Fruit fly (Drosophila melanogaster) ovary, adult (tissue): ENCODE data around the gene alpha-Est7.
A peak's percentile ranks its signal among the peaks of the same experiment; 100 is the strongest.

ENCODE experiments used
- CG17801 ChIP-seq: fragments of 200-800 bp; optimal IDR thresholded peaks from 2 replicates; lab custom pipeline; 2019; ENCODE audit warnings: missing biosample characterization, mild to moderate bottlenecking, missing genetic modification characterization, moderate library complexity; ENCODE audit not compliant: partially characterized antibody

Gene alpha-Est7

DNA sequence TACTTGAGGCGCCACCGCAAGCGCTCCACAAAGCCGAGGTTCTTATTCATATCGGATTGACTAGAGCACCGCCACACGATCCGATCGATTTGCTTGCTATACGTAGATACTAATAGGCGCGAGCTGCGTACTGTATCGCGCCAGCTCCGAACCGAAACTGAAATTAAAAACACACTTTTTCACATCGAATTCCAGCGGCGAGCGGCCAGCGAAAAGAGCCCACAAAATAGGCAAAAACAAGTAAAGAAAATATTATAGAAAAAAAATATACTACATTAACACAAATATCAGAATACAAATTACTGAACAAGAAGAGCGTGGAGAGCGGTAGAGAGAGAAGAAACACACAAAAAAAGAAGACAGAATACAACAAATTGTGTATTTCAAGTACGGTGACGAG lies at the start of gene alpha-Est7:
TSS of gene alpha-Est7 (minus strand) at position 160 of the 400 bp plus-strand sequence.
- TF ChIP-seq CG17801 = no peak

DNA sequence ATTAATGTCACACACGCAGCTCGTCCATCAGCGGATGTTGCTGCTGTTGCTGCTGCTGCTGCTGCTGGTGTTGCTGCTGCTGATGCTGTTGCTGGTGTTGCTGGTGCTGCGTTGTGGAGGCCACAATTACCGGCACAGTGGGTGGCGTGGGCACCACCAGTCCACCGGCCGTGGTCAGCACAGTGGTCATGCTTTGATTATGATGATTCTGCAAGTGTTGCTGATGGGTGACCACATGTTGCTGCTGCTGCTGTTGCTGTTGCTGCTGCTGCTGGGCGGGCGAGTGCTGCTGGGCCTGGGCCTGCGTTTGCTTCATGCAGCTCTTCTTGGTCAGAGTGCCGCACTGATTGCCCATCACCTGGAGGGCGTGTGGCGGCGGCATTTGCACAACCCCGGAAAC lies 48.7 kb upstream of the alpha-Est7 start:
- no peak for TF ChIP-seq CG17801

DNA sequence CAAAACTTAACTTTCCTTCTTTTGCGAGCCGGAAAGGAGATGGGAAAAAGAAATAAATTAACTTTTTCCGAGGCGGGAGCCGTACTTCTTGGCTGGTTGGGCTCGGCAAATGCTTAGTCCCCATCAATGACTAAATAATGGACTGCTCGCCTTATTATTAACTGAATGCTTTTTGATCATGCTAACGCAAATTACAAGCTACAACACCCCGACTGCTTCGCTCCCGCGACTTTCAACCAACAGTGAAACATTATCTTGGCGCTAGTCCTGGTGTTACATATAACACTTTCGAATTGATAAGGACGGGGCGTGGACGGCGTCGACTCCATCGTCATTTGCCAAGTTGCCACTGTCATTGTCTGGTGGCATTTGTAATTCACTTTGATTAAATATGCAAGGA lies 28.2 kb upstream of the alpha-Est7 start, which contains the start of gene CG45545:
TSS of gene CG45545 (plus strand) at position 301 of the 400 bp plus-strand sequence.
- TF ChIP-seq CG17801 = no peak

DNA sequence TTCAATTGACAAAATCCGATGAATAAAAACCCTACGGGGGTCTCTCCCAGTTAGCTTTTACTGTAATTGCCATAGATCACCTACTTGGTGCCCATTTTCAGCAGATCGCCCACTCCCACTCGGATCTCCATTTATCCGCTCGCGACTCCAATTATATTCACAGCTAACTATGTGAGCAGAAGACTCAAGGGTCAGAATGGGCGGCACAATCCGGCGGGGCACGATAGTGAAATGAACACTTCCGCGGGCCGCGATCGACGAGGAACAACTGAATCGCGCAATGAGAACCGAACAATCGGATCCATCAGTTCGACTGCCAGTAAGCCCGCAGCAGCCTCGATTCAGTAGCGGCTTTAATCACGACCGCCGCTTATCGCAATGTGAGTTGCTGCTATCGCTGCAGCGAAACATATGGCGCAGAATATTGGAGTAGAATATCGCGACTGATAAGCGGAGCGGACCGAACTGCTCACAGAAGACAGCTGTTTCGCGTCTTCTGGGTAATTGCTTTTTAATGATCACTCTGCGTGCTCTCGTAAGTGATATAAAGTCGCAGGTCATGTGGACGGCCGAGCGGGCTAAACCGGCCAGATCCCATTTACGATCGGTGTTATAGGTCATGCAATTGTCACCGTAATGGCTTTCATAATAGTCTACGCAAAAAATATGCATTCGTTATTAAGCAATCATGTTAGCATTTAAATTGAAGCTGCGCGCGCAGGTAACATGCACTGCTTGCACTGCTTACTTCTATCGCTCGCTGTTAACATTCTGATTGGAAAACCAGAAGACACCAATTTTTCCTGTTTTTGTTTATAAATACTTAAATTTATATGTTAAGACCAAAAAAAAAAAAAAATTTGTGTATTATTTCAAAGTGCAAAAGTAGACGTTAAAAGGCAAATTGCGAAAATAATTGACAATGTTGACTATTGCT lies 25.5 kb upstream of the alpha-Est7 start, which contains the start of gene alpha-Est1:
TSS of gene alpha-Est1 (minus strand) at position 317 of the 937 bp plus-strand sequence.
- TF ChIP-seq CG17801 = no peak

DNA sequence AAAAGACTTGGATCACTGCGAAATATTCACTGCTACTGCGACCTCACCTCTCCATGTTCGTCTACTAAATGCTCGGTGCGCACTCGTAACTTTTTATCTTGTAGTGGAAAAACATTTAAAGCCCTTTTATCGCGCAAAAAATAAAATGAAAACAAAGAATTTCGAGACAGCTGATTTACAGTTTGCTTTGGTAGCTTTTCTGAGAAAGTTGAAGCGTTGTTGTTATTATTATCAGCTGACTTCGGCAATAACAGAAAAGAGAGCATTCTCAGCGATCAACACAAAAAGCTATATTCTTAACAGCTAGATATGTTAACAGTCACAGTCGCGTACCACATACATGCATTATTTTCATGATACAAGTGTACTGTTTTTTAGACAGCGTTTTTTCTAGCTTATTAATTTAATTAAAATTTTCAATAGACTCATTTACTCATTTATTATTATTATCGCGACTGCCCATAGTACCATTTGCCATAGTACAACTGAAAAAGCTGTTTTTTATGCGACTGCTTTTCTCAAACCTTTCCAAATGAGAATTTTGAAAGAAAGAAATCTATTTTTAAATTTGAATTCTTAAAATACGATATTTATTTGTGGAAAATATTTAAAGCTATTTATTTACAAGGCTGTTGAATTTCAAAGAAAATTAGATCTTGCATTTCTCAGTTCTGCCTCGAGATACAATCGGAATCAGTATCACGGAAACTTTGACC lies 17.8 kb upstream of the alpha-Est7 start, which contains the start of the genes alpha-Est3 and alpha-Est2:
TSS of gene alpha-Est3 (minus strand) at position 487 of the 716 bp plus-strand sequence.
TSS of gene alpha-Est2 (plus strand) at position 666 of the 716 bp plus-strand sequence.
- TF ChIP-seq CG17801 = peak; percentile 35

DNA sequence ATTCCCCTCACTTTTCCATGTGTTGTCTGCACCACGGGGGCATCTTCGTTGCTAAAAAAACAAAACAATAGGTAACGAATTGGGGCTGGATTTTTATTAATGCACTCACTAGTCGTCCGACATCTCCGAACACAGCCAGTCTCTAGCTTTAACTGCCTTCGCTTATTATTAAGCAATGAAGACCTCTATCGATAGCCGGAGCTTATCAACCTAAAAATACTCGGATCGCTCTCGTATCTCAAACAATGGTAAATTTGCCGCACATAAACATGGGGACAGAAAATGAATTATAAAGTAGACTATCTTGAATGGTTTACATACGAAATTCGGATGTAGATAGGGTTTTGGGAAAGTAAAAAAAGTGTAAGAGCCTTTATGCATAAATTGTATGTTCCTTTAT lies 14.9 kb upstream of the alpha-Est7 start, which contains the start of gene alpha-Est4:
TSS of gene alpha-Est4 (minus strand) at position 181 of the 400 bp plus-strand sequence.
- no peak for TF ChIP-seq CG17801

DNA sequence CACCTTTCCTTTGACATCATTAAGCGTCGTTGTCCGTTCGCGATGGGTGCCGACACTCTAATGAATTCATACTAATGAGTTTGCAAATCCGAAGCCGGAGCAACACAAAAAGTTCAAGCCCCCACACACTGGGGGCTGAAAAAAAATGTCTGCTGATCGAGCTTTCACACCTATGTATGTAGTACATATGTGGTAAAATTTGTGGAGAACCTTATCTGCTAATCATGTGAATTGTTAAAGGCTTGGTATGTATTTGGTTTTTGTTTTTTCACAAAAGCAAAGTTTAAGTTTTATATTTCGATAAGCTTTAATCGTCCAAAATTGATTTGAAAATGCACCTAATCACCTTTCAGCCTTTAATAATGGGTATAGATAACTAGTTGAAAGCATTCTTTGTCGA lies 12.7 kb upstream of the alpha-Est7 start, which contains the start of gene alpha-Est5:
TSS of gene alpha-Est5 (minus strand) at position 110 of the 400 bp plus-strand sequence.
- no peak for TF ChIP-seq CG17801

DNA sequence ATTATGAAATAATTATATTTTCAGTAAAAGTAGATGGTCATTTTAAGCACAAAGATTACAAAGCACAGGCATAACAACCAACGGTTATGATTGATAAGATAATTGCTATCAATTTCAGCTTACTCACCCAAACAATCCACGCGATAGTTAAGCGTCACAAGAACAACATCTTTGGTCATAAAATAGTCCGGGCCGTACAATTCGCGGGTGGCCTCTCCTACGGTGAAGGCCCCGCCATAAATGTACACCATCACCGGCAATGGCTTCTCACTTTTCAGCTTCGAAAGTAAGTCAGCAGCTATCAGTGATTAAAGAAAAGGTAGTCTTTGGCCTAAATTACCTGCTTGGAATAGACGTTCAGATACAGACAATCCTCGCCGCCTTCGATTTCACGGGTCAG lies 12.1 kb upstream of the alpha-Est7 start:
- no peak for TF ChIP-seq CG17801

DNA sequence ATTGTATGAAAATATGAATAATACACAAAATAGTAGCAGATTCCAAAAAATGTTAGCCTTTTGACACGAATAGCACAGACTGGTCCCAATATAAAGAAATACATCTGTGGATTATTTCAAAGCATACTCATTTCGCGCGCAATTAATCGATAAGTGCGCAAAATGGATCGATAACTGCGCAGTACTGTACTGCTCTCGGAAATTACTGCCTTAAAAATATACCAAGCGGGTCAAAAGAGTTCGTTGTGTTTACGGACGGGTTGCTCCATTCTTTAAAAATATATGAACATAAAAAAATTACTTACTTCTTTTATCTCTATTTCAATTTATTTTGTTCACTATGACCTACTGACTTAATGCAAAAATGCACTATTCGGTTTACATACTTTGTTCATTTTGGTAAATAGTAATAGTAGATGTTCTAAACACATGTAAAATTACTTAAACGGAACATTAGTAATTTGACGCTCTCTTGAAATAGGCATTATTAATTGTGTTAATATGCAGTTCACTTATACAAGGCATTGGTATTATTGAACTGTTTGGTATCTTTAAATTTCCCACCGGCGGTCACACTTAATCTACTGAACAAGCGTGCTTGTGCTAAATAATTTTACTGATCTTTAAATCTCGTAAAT lies 6.8 kb upstream of the alpha-Est7 start, which contains the start of the genes Rtnl2 and alphaTub84D:
TSS of gene Rtnl2 (minus strand) at position 58 of the 638 bp plus-strand sequence.
TSS of gene alphaTub84D (plus strand) at position 570 of the 638 bp plus-strand sequence.
- TF ChIP-seq CG17801 = no peak

DNA sequence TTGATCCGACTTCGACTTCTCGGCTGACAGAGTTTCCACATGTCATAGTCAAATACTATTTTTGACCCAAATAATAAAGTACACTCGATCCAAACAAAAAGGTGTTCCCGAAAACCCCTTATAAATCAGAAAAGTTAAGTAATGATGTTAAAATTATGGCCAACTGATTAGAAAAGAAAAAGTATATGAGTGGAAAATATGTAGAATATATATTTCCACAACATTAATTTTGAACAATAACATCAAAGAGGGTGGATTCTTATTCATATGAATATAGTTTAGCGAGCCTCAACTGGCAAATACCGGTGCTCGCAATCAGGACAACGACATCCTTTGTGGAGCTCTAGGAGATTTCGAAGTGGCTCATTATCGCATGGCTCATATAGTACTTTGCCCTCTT lies 5.1 kb upstream of the alpha-Est7 start, which contains the start of gene alpha-Est6:
TSS of gene alpha-Est6 (minus strand) at position 101 of the 400 bp plus-strand sequence.
- no peak for TF ChIP-seq CG17801

DNA sequence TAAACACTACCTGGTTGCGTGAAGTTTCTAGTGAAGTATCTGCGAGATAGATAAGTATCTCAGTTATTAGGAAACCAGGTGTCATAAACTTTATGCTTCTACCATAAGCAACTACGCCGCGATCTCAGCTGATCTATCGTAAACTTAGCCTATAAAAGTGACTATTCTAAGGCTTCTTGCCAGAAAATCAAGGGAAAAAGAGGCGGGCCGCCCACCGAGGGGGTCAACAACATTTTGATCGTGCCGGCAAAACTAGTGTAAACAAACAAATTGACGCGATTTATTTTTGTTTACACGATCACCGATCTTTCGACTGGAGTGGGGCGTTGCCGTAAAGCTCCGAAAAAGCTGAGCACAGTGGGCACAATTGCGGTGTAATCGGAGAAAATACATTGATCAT lies 607 bp upstream of the alpha-Est7 start:
- no peak for TF ChIP-seq CG17801

DNA sequence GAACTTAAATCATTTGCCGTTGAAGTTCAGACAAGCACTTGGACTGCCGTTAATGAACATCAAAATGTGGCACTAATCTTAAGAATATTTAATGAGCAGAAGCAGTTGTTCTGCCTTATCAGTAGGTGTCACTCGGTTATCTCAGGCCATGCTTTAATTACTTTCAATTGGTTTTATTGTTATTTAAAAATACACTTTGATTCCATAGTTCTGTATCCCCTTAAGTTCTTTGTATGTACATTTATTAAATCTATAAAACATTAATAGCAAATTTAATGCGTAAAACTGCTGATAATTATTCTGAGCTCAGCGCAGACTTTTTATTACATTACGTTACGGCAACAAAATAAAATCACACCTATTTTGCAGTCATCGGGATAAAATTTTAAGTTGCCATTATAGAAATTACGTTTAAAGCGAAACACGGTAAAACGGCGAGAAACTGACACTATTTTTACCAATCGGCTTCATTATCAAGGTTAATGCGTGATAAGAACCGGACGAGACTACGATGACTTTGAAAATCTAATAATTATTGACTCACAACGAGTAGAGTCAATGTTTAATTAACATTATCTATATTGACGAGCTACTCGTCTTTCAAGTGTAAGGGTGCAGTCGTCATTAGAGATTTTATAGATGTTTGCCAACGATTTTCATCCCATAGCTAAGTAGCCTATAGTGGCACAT lies 1.1 kb downstream of the alpha-Est7 start:
- no peak for TF ChIP-seq CG17801

DNA sequence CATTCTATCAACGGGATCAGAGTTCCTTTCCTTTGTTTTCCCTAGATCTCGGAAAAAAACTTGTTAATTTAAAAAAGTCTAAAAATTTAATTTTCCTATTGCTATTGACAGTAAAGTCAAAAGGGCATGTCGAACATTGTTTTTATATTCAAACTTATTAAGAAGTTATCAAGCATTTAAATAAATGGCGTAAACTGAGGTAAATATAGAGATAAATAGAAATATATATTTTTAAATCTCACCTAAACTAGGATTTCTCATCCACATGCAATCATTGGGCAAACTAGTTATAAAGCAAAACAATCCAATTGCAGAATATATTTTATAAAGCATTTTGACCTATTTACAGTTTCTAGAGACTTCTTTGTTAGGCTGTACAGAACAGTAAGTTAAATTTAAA lies 4.2 kb downstream of the alpha-Est7 start, which contains the start of gene Ubc84D:
TSS of gene Ubc84D (minus strand) at position 101 of the 400 bp plus-strand sequence.
- no peak for TF ChIP-seq CG17801

DNA sequence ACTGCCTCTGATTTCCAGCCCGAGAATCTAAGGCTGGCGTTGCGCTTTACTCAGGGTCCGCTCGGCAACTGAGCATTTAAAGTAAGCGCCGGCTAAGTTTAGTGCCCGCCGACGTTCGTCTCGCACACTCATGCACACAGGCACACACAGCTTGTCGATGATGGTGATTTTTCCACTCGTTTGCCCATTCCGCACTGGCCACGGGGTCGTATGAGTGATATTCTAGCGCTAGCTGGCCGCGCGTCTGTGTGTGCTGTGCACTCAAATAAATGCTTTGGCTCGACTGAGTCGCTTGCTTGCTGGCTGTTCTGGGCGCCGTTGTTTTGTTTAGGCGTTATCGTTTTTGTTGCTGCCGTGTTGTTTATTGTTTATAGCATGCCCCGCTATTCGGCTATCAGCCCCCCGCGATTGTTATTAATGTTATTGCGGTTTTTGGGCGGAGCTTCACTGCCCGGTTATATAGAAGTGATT lies 7.9 kb downstream of the alpha-Est7 start, which contains the start of gene alpha-Est8:
TSS of gene alpha-Est8 (minus strand) at position 72 of the 471 bp plus-strand sequence.
- TF ChIP-seq CG17801 = peak; percentile 58
